Worm (Caenorhabditis elegans) whole organism, young adult: Measurements from ENCODE around the gene C28H8.2.
A peak's percentile ranks its signal among the peaks of the same experiment; 100 is the strongest.

Experiments used
- B0336.3 ChIP-seq: fragments of 200-800 bp; sonication (Bioruptor generic); IDR thresholded peaks from 2 replicates; pipeline ENCODE4 v1.3.6; 2022; ENCODE audit warnings: missing genetic modification characterization, missing compliant biosample characterization
- D2030.7 ChIP-seq: fragments of 200-800 bp; sonication (Bioruptor generic); IDR thresholded peaks from 2 replicates; pipeline ENCODE4 v1.3.6; 2022; ENCODE audit warnings: missing genetic modification reagents, missing genetic modification characterization, missing compliant biosample characterization
- F22D6.2 ChIP-seq: sonication (generic microtip); optimal IDR thresholded peaks from 2 replicates; lab custom pipeline; 2016; ENCODE audit warnings: mild to moderate bottlenecking, missing genetic modification characterization, missing compliant biosample characterization
- F33H1.4 ChIP-seq: fragments of 200-800 bp; sonication (Bioruptor generic); IDR thresholded peaks from 2 replicates; pipeline ENCODE4 v1.3.6; 2022; ENCODE audit warnings: missing genetic modification reagents, missing genetic modification characterization, missing compliant biosample characterization
- F39B2.1 ChIP-seq: fragments of 200-800 bp; sonication (Bioruptor generic); IDR thresholded peaks from 2 replicates; pipeline ENCODE4 v1.3.6; 2022; ENCODE audit warnings: missing genetic modification reagents, missing genetic modification characterization, missing compliant biosample characterization
- F49E8.2 ChIP-seq: sonication (generic microtip); optimal IDR thresholded peaks from 3 replicates; lab custom pipeline; 2017; ENCODE audit warnings: missing genetic modification characterization, mild to moderate bottlenecking, missing compliant biosample characterization, antibody characterized with exemption, moderate library complexity; ENCODE audit not compliant: insufficient read depth
- F52B5.7 ChIP-seq: sonication (generic microtip); optimal IDR thresholded peaks from 2 replicates; lab custom pipeline; 2016; ENCODE audit warnings: mild to moderate bottlenecking, missing genetic modification characterization, missing compliant biosample characterization
- Y95B8A.8 ChIP-seq: fragments of 200-800 bp; sonication (Bioruptor generic); IDR thresholded peaks from 2 replicates; pipeline ENCODE4 v1.3.6; 2022; ENCODE audit warnings: missing genetic modification reagents, missing genetic modification characterization, missing compliant biosample characterization
- bed-2 ChIP-seq: fragments of 200-800 bp; sonication (Bioruptor generic); IDR thresholded peaks from 2 replicates; pipeline ENCODE4 v1.3.6; 2022; ENCODE audit warnings: missing genetic modification reagents, missing genetic modification characterization, missing compliant biosample characterization
- cebp-1 ChIP-seq, 2 experiments: fragments of 200-800 bp in 1 of 2; sonication (Bioruptor generic) in 1 of 2; sonication (generic microtip) in 1 of 2; IDR thresholded peaks in 1 of 2; optimal IDR thresholded peaks in 1 of 2; 2 replicates each; pipeline versions ENCODE4 v1.3.6 to Lab custom; 2017 to 2022; ENCODE audit warnings: missing compliant biosample characterization in 2 of 2, missing genetic modification characterization in 2 of 2, mild to moderate bottlenecking in 1 of 2, missing genetic modification reagents in 1 of 2, moderate library complexity in 1 of 2
- ceh-40 ChIP-seq: fragments of 200-800 bp; sonication (Bioruptor generic); IDR thresholded peaks from 2 replicates; pipeline ENCODE4 v1.3.6; 2022; ENCODE audit warnings: missing genetic modification characterization, missing compliant biosample characterization
- ceh-91 ChIP-seq: fragments of 200-800 bp; sonication (Bioruptor generic); IDR thresholded peaks from 2 replicates; pipeline ENCODE4 v1.3.6; 2022; ENCODE audit warnings: missing genetic modification reagents, missing genetic modification characterization, missing compliant biosample characterization
- efl-1 ChIP-seq: fragments of 150-350 bp; optimal IDR thresholded peaks from 2 replicates; lab custom pipeline; 2014; ENCODE audit warnings: missing biosample characterization, missing genetic modification reagents, missing genetic modification characterization
- egrh-3 ChIP-seq: fragments of 200-800 bp; sonication (Bioruptor generic); IDR thresholded peaks from 2 replicates; pipeline ENCODE4 v1.3.6; 2022; ENCODE audit warnings: missing genetic modification reagents, missing genetic modification characterization, missing compliant biosample characterization
- ekl-4 ChIP-seq: fragments of 200-800 bp; sonication (Bioruptor generic); IDR thresholded peaks from 2 replicates; pipeline ENCODE4 v1.3.6; 2022; ENCODE audit warnings: missing genetic modification reagents, missing genetic modification characterization, missing compliant biosample characterization
- ets-4 ChIP-seq: fragments of 200-800 bp; sonication (Bioruptor generic); optimal IDR thresholded peaks from 2 replicates; lab custom pipeline; 2018; ENCODE audit warnings: mild to moderate bottlenecking, missing genetic modification characterization, missing compliant biosample characterization
- him-1 ChIP-seq: sonication (generic microtip); optimal IDR thresholded peaks from 2 replicates; lab custom pipeline; 2016; ENCODE audit warnings: missing genotype, missing genetic modification reagents, missing genetic modification characterization, missing compliant biosample characterization
- hmg-1.2 ChIP-seq: fragments of 200-800 bp; sonication (Bioruptor generic); IDR thresholded peaks from 2 replicates; pipeline ENCODE4 v1.3.6; 2022; ENCODE audit warnings: missing genetic modification reagents, missing genetic modification characterization, missing compliant biosample characterization
- let-526 ChIP-seq: fragments of 200-800 bp; sonication (Bioruptor generic); IDR thresholded peaks from 2 replicates; pipeline ENCODE4 v1.3.6; 2022; ENCODE audit warnings: missing genetic modification reagents, missing genetic modification characterization, missing compliant biosample characterization
- let-607 ChIP-seq, 2 experiments: fragments of 200-800 bp in 1 of 2; sonication (Bioruptor generic) in 1 of 2; sonication (generic microtip) in 1 of 2; optimal IDR thresholded peaks; 2 replicates each; lab custom pipeline; 2016 to 2018; ENCODE audit warnings: mild to moderate bottlenecking in 2 of 2, missing compliant biosample characterization in 2 of 2, missing genetic modification characterization in 2 of 2, moderate library complexity in 2 of 2, missing genotype in 1 of 2
- lsl-1 ChIP-seq: fragments of 200-800 bp; sonication (Bioruptor generic); optimal IDR thresholded peaks from 2 replicates; lab custom pipeline; 2018; ENCODE audit warnings: mild to moderate bottlenecking, missing genetic modification characterization, moderate library complexity, missing compliant biosample characterization
- madf-3 ChIP-seq: fragments of 200-800 bp; sonication (Bioruptor generic); IDR thresholded peaks from 2 replicates; pipeline ENCODE4 v1.3.6; 2022; ENCODE audit warnings: missing genetic modification reagents, missing genetic modification characterization, missing compliant biosample characterization
- madf-6 ChIP-seq: fragments of 200-800 bp; sonication (Bioruptor generic); IDR thresholded peaks from 2 replicates; pipeline ENCODE4 v1.3.6; 2022; ENCODE audit warnings: missing genetic modification reagents, missing genetic modification characterization, missing compliant biosample characterization
- madf-8 ChIP-seq: fragments of 200-800 bp; sonication (Bioruptor generic); conservative IDR thresholded peaks from 2 replicates; pipeline ENCODE4 v1.3.6; 2022; ENCODE audit warnings: missing genetic modification reagents, missing genetic modification characterization, missing compliant biosample characterization
- mcd-1 ChIP-seq: fragments of 200-800 bp; sonication (Bioruptor generic); IDR thresholded peaks from 2 replicates; pipeline ENCODE4 v1.3.6; 2022; ENCODE audit warnings: missing genetic modification reagents, missing genetic modification characterization, missing compliant biosample characterization
- mel-28 ChIP-seq: sonication (generic microtip); optimal IDR thresholded peaks from 2 replicates; lab custom pipeline; 2016; ENCODE audit warnings: borderline replicate concordance, mild to moderate bottlenecking, missing genetic modification characterization, missing compliant biosample characterization
- nfya-2 ChIP-seq: fragments of 200-800 bp; sonication (Bioruptor generic); IDR thresholded peaks from 2 replicates; pipeline ENCODE4 v1.3.6; 2022; ENCODE audit warnings: missing genetic modification reagents, missing genetic modification characterization, missing compliant biosample characterization
- nhr-27 ChIP-seq: fragments of 200-800 bp; sonication (Bioruptor generic); optimal IDR thresholded peaks from 2 replicates; lab custom pipeline; 2018; ENCODE audit warnings: mild to moderate bottlenecking, missing genetic modification characterization, moderate library complexity, missing compliant biosample characterization
- rec-8 ChIP-seq, 2 experiments: sonication (generic microtip); optimal IDR thresholded peaks; 2 replicates each; lab custom pipeline; 2016; ENCODE audit warnings: mild to moderate bottlenecking in 2 of 2, missing genetic modification characterization in 2 of 2, missing genetic modification reagents in 2 of 2, missing genotype in 2 of 2, missing biosample characterization in 1 of 2, missing compliant biosample characterization in 1 of 2, moderate library complexity in 1 of 2
- snpc-1.3 ChIP-seq: sonication (generic microtip); optimal IDR thresholded peaks from 2 replicates; lab custom pipeline; 2017; ENCODE audit warnings: missing genetic modification characterization, mild to moderate bottlenecking, missing compliant biosample characterization, antibody characterized with exemption, moderate library complexity, missing genotype, missing genetic modification reagents; ENCODE audit not compliant: insufficient read depth
- snpc-4 ChIP-seq, 5 experiments: fragments of 150-350 bp in 1 of 5; sonication (generic microtip) in 4 of 5; optimal IDR thresholded peaks; 2 replicates each; lab custom pipeline; 2014 to 2018; ENCODE audit warnings: missing genetic modification characterization in 5 of 5, missing biosample characterization in 3 of 5, antibody characterized with exemption in 2 of 5, mild to moderate bottlenecking in 2 of 5, missing compliant biosample characterization in 2 of 5, missing genotype in 2 of 5, moderate library complexity in 2 of 5, missing genetic modification reagents in 1 of 5
- xnd-1 ChIP-seq: sonication (generic microtip); optimal IDR thresholded peaks from 2 replicates; lab custom pipeline; 2016; ENCODE audit warnings: missing genotype, missing genetic modification reagents, missing genetic modification characterization, missing compliant biosample characterization
- zfh-2 ChIP-seq: fragments of 200-800 bp; sonication (Bioruptor generic); conservative IDR thresholded peaks from 2 replicates; pipeline ENCODE4 v1.3.6; 2022; ENCODE audit warnings: missing genetic modification reagents, missing genetic modification characterization, missing compliant biosample characterization
- ztf-22 ChIP-seq: fragments of 200-800 bp; sonication (Bioruptor generic); optimal IDR thresholded peaks from 2 replicates; lab custom pipeline; 2018; ENCODE audit warnings: mild to moderate bottlenecking, missing genetic modification characterization, moderate library complexity, missing compliant biosample characterization

The C28H8.2 gene

DNA sequence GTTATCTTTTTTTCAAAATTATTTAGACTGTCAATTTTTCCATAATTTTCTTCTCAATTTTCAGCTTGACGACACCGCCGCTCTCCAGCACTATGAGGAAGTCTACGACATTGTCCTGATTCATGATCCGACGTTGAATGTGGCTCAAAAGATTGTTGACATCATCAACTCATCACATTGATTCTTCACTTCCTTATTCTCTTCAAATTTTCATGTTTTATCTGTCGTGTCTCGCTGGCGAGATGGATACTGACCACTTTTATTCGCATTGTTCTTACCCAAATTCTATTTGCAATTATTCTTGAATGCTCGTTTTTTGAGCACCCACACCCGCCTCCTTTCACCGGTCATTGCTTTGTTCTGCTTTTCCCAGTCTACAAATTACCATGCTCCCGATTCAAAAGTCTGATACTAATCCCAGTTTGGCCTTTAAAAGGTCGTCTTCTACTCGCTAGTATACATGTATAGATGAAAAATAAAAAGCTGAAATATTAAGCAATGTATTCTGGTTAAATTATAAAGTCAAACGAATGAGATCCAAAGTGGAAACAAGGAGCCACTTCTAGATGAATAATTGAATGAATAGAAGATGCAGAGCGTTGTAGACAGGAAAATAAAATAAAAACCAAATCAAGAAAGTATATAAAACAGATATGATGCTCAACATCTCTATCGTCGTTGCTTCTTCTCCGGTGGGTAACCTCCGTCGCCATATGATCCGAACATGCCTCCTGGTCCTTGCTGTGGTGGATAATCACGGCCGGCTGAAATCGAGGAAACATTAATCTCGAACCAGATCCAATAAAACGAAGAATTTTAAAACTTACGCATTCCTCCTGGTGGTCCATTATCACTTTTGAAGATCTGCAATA lies 33.2 kb downstream of the C28H8.2 start (continued):
- no peak for TF ChIP-seq let-526 (GFP tag; lab: Robert Waterston, UW)
- 0 out of 2 replicates have a peak, but pooled peaks have one; percentile 30 for TF ChIP-seq madf-3 (GFP tag; lab: Robert Waterston, UW)
- no peak for TF ChIP-seq nhr-27 (tag; lab: Kevin White, UChicago)
- TF ChIP-seq snpc-4 (GFP tag; optimal IDR thresholded peaks at IDR 0.05; lab: Kevin White, UChicago): peak; percentile 36
- no peak for TF ChIP-seq snpc-4 (tag; optimal IDR thresholded peaks at IDR 0.05; lab: Kevin White, UChicago)
- TF ChIP-seq madf-8 (GFP tag; lab: Robert Waterston, UW): no peak
- TF ChIP-seq nfya-2 (GFP tag; lab: Robert Waterston, UW): 0 out of 2 replicates have a peak, but pooled peaks have one; percentile 1
- TF ChIP-seq egrh-3: no peak
- TF ChIP-seq let-607 (tag; optimal IDR thresholded peaks at IDR 0.05; lab: Kevin White, UChicago): no peak
- no peak for TF ChIP-seq ztf-22
- no peak for TF ChIP-seq Y95B8A.8 (GFP tag; lab: Robert Waterston, UW)
- no peak for TF ChIP-seq F52B5.7
- no peak for TF ChIP-seq snpc-1.3 (tag; lab: Kevin White, UChicago)
- peak; percentile 66 for TF ChIP-seq B0336.3 (GFP tag; lab: Robert Waterston, UW)

DNA sequence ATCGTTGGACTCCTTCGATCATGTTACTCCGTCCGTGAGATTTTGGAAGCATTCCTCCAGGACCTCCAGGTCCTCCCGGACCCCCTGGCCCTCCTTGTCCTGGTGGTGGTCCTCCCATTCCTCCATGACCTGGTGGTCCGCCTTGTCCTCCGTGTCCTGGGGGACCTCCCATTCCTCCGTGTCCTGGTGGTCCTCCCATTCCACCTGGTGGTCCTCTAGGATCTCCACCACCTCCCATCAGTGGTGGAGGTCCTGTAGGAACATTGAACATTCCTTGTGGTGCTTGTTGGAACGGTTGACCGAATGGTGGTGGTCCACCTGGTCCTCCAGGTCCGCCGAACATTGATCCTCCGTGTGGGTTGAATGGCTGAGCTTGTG lies 33.8 kb downstream of the C28H8.2 start:
- TF ChIP-seq mcd-1 (GFP tag; lab: Robert Waterston, UW) (peak; percentile 26; the same call in 1 of the 2 replicates), zfh-2 (GFP tag; lab: Robert Waterston, UW) (peak; percentile 87), rec-8 (tag; optimal IDR thresholded peaks at IDR 0.05; lab: Kevin White, UChicago) (no peak), madf-8 (GFP tag; lab: Robert Waterston, UW) (no peak), ceh-40 (GFP tag; lab: Robert Waterston, UW) (no peak), egrh-3 (peak; percentile 81; the same call in 1 of the 2 replicates), ekl-4 (GFP tag; lab: Robert Waterston, UW) (no peak), bed-2 (GFP tag; lab: Robert Waterston, UW) (peak; percentile 11; the same call in 1 of the 2 replicates)

DNA sequence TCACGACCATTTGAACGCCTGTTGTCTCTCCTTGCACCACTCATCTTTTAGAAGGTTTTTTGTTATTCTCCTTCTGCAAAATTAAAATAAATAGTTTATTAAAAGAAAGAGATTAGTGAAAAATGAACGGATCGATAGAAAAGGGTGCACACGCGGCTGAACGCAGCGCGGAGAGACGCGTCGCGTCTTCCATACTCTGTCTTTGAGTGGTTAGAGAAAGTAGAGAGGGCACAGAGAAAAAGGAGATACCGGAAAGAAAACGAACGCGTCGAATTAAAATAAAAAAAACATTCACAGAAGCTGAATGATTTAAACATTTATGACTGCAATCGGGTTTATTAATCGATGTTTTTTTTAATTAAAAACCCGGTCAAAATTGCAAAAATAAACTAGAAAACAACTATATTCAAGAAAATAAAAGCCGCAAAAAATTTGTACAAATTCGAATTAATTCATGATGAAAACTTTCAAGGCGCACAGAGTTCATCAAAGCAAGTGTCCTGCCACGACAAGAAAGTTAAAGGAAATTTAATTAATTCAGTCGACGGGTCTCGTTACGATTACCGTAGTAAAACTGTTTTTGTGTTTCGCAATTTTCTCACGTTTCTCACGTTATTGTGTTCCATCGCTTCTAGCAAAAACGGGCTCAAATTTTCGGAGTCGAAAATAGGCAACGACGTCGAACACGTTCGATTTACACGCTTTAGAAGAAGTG lies 38.2 kb downstream of the C28H8.2 start, which contains the start of the genes nono-1 and nop-1:
TSS of gene nono-1 (minus strand) at position 75 of the 715 bp plus-strand sequence.
TSS of gene nop-1 (plus strand) at position 551 of the 715 bp plus-strand sequence.
- TF ChIP-seq xnd-1 (tag; lab: Kevin White, UChicago): peak; percentile 74
- TF ChIP-seq efl-1 (GFP tag; lab: Kevin White, UChicago): peak; percentile 37
- peak; percentile 88 for TF ChIP-seq lsl-1
- TF ChIP-seq F33H1.4 (GFP tag; lab: Robert Waterston, UW): peak; percentile 89
- peak; percentile 87 for TF ChIP-seq madf-6 (GFP tag; lab: Robert Waterston, UW)
- no peak for TF ChIP-seq cebp-1 (GFP tag; IDR thresholded peaks at IDR 0.05; lab: Robert Waterston, UW)
- TF ChIP-seq cebp-1 (tag; optimal IDR thresholded peaks at IDR 0.05; lab: Kevin White, UChicago): peak; percentile 32
- no peak for TF ChIP-seq F39B2.1 (GFP tag; lab: Robert Waterston, UW)
- TF ChIP-seq F49E8.2 (tag; lab: Kevin White, UChicago): peak; percentile 45
- TF ChIP-seq him-1 (tag; lab: Kevin White, UChicago): peak; percentile 33
- TF ChIP-seq D2030.7: peak; percentile 33; the same call in 1 of the 2 replicates
- peak; percentile 49 for TF ChIP-seq ceh-91 (GFP tag; lab: Robert Waterston, UW)
- peak; percentile 60 for TF ChIP-seq madf-8 (GFP tag; lab: Robert Waterston, UW)
- TF ChIP-seq mel-28 (tag; lab: Kevin White, UChicago): no peak
- no peak for TF ChIP-seq ets-4 (GFP tag; lab: Kevin White, UChicago)
- TF ChIP-seq F22D6.2 (tag; lab: Kevin White, UChicago): no peak
- peak; percentile 17; the same call in 1 of the 2 replicates for TF ChIP-seq hmg-1.2 (GFP tag; lab: Robert Waterston, UW)
